Fruit fly (Drosophila melanogaster) whole organism, embryonic: ENCODE measurements around the gene sbr.
A peak's percentile ranks its signal among the peaks of the same experiment; 100 is the strongest.

Experiments used
- CG15696 ChIP-seq: fragments of 200-800 bp; sonication (Bioruptor generic); optimal IDR thresholded peaks from 2 replicates; lab custom pipeline; 2019; ENCODE audit warnings: missing biosample characterization, mild to moderate bottlenecking, missing genetic modification characterization, moderate library complexity
- CG17186 ChIP-seq: fragments of 200-800 bp; sonication (Bioruptor generic); optimal IDR thresholded peaks from 3 replicates; lab custom pipeline; 2017; ENCODE audit warnings: missing biosample characterization, missing genetic modification reagents, missing genetic modification characterization
- CG4360 ChIP-seq: fragments of 200-800 bp; sonication (Bioruptor generic); IDR thresholded peaks from 2 replicates; pipeline ENCODE4 v1.3.6; 2022; ENCODE audit warnings: missing biosample characterization, missing genetic modification characterization
- Med ChIP-seq: fragments of 200-800 bp; sonication (Bioruptor generic); peaks from one replicate; lab custom pipeline; 2016; ENCODE audit warnings: missing biosample characterization, missing genetic modification characterization, mild to moderate bottlenecking, inconsistent platforms, moderate library complexity
- NK7.1 ChIP-seq: fragments of 200-800 bp; sonication (Bioruptor generic); optimal IDR thresholded peaks from 3 replicates; lab custom pipeline; 2016; ENCODE audit warnings: missing biosample characterization, missing genetic modification characterization
- Oli ChIP-seq: fragments of 200-800 bp; sonication (Bioruptor generic); optimal IDR thresholded peaks from 2 replicates; lab custom pipeline; 2018; ENCODE audit warnings: missing biosample characterization, mild to moderate bottlenecking, missing genetic modification characterization, moderate library complexity
- dpn ChIP-seq, 2 experiments: fragments of 200-800 bp; sonication (Bioruptor generic); optimal IDR thresholded peaks; 3 replicates each; lab custom pipeline; 2016; ENCODE audit warnings: missing biosample characterization in 2 of 2, missing genetic modification characterization in 2 of 2
- pho ChIP-seq: fragments of 200-800 bp; sonication (Bioruptor generic); optimal IDR thresholded peaks from 2 replicates; lab custom pipeline; 2016; ENCODE audit warnings: missing biosample characterization, missing genetic modification characterization
- seq ChIP-seq: fragments of 200-800 bp; sonication (Bioruptor generic); IDR thresholded peaks from 2 replicates; pipeline ENCODE4 v1.3.6; 2022; ENCODE audit warnings: missing biosample characterization, missing genetic modification characterization
- sna ChIP-seq: fragments of 200-800 bp; sonication (Bioruptor generic); IDR thresholded peaks from 2 replicates; pipeline ENCODE4 v1.3.6; 2022; ENCODE audit warnings: missing biosample characterization, missing genetic modification characterization; ENCODE audit not compliant: partially characterized antibody

DNA sequence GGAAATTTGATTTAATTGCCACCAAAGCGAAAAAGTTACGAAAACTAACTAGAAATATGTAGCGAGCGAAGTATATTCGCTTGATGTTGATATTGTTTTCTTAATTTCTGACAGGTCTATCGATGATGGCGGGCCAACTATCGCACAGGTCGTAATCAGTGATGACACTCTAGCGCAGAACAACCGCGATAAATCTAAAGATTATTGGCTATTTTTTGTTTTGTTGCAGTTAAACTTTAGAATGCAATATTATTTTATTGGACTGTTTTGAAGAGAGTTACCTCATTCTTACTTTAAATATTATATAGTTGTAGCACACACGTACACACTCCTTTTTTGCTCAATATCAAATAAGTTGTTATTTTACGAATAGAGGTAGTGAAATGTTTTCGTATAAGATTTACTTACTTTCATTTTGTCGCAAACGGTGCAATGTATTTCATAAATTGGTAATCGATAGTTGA, at the start of gene sbr:
- TF ChIP-seq sna (GFP tag; lab: Robert Waterston, UW) (0 out of 2 replicates have a peak, but pooled peaks have one; percentile 45), CG15696 (no peak), NK7.1 (GFP tag; lab: Kevin White, UChicago) (no peak), CG4360 (GFP tag; lab: Robert Waterston, UW) (no peak), Oli (tag; lab: Kevin White, UChicago) (no peak), pho (GFP tag; lab: Kevin White, UChicago) (peak; percentile 1), Med (peak; percentile 38), dpn (GFP tag; optimal IDR thresholded peaks at IDR 0.05; lab: Kevin White, UChicago) (no peak), seq (GFP tag; lab: Robert Waterston, UW) (no peak), CG17186 (GFP tag; lab: Kevin White, UChicago) (peak; percentile 12)
